Worm (Caenorhabditis elegans) whole organism, L1 larva: ENCODE measurements around the gene nhr-281.
A peak's percentile ranks its signal among the peaks of the same experiment; 100 is the strongest.

Experiments used
- C04F5.9 ChIP-seq: sonication (generic microtip); optimal IDR thresholded peaks from 2 replicates; lab custom pipeline; 2016; ENCODE audit warnings: missing genetic modification characterization, missing compliant biosample characterization
- C34B4.2 ChIP-seq: sonication (generic microtip); optimal IDR thresholded peaks from 2 replicates; lab custom pipeline; 2017; ENCODE audit warnings: mild to moderate bottlenecking, missing genetic modification characterization, missing compliant biosample characterization
- F16B12.6 ChIP-seq: fragments of 150-350 bp; optimal IDR thresholded peaks from 2 replicates; lab custom pipeline; 2014; ENCODE audit warnings: missing biosample characterization, missing genetic modification characterization
- Y116A8C.19 ChIP-seq: sonication (generic microtip); optimal IDR thresholded peaks from 2 replicates; lab custom pipeline; 2016; ENCODE audit warnings: missing compliant biosample characterization, missing genetic modification characterization, borderline replicate concordance
- alr-1 ChIP-seq: fragments of 200-800 bp; sonication (Bioruptor generic); optimal IDR thresholded peaks from 2 replicates; lab custom pipeline; 2018; ENCODE audit warnings: borderline replicate concordance, mild to moderate bottlenecking, missing genetic modification characterization, missing compliant biosample characterization
- blmp-1 ChIP-seq: fragments of 150-350 bp; optimal IDR thresholded peaks from 2 replicates; lab custom pipeline; 2014; ENCODE audit warnings: missing biosample characterization, missing genetic modification characterization
- ceh-8 ChIP-seq: fragments of 200-800 bp; sonication (Bioruptor generic); optimal IDR thresholded peaks from 2 replicates; lab custom pipeline; 2018; ENCODE audit warnings: mild to moderate bottlenecking, missing genetic modification characterization, moderate library complexity, missing compliant biosample characterization
- ceh-82 ChIP-seq, 3 experiments: fragments of 150-350 bp in 1 of 3; sonication (generic microtip) in 2 of 3; optimal IDR thresholded peaks; 2 replicates each; lab custom pipeline; 2014 to 2017; ENCODE audit warnings: missing biosample characterization in 3 of 3, missing genetic modification characterization in 3 of 3
- ceh-88 ChIP-seq: fragments of 200-800 bp; sonication (Bioruptor generic); IDR thresholded peaks from 2 replicates; pipeline ENCODE4 v1.3.6; 2022; ENCODE audit warnings: missing genetic modification characterization, missing compliant biosample characterization
- ceh-90 ChIP-seq: sonication (generic microtip); optimal IDR thresholded peaks from 2 replicates; lab custom pipeline; 2016; ENCODE audit warnings: missing genetic modification characterization, missing compliant biosample characterization
- dpl-1 ChIP-seq, 3 experiments: fragments of 150-350 bp in 2 of 3; sonication (generic microtip) in 1 of 3; optimal IDR thresholded peaks; 2 replicates each; lab custom pipeline; 2014 to 2017; ENCODE audit warnings: missing biosample characterization in 3 of 3, missing genetic modification characterization in 3 of 3, missing genetic modification reagents in 3 of 3
- dsc-1 ChIP-seq: sonication (generic microtip); optimal IDR thresholded peaks from 2 replicates; lab custom pipeline; 2016; ENCODE audit warnings: mild to moderate bottlenecking, missing genetic modification characterization, missing compliant biosample characterization
- efl-1 ChIP-seq, 4 experiments: fragments of 150-350 bp; optimal IDR thresholded peaks in 3 of 4; peaks in 1 of 4; 1 replicate in 1 of 4; 2 replicates in 3 of 4; lab custom pipeline; 2014; ENCODE audit warnings: missing biosample characterization in 2 of 4, missing genetic modification characterization in 2 of 4, missing genetic modification reagents in 2 of 4
- egl-13 ChIP-seq: sonication (generic microtip); optimal IDR thresholded peaks from 2 replicates; lab custom pipeline; 2016; ENCODE audit warnings: missing genotype, missing genetic modification reagents, missing genetic modification characterization, missing compliant biosample characterization
- egl-27 ChIP-seq, 2 experiments: fragments of 150-350 bp in 1 of 2; sonication (generic microtip); optimal IDR thresholded peaks; 3 replicates each; lab custom pipeline; 2017 to 2018; ENCODE audit warnings: missing biosample characterization in 2 of 2, missing genetic modification characterization in 2 of 2, missing genetic modification reagents in 2 of 2
- ets-5 ChIP-seq: fragments of 200-800 bp; sonication (Bioruptor generic); IDR thresholded peaks from 2 replicates; pipeline ENCODE4 v1.3.6; 2022; ENCODE audit warnings: missing genetic modification characterization, missing compliant biosample characterization
- fkh-4 ChIP-seq: sonication (generic microtip); optimal IDR thresholded peaks from 2 replicates; lab custom pipeline; 2016; ENCODE audit warnings: missing compliant biosample characterization, missing genetic modification characterization, borderline replicate concordance
- fkh-8 ChIP-seq: sonication (generic microtip); optimal IDR thresholded peaks from 2 replicates; lab custom pipeline; 2016; ENCODE audit warnings: mild to moderate bottlenecking, missing genetic modification characterization, missing compliant biosample characterization
- fos-1 ChIP-seq: fragments of 150-350 bp; optimal IDR thresholded peaks from 2 replicates; lab custom pipeline; 2014; ENCODE audit warnings: missing biosample characterization, missing genetic modification characterization
- grh-1 ChIP-seq: fragments of 200-800 bp; sonication (Bioruptor generic); IDR thresholded peaks from 2 replicates; pipeline ENCODE4 v1.3.6; 2022; ENCODE audit warnings: missing genetic modification reagents, missing genetic modification characterization, missing compliant biosample characterization
- hpl-2 ChIP-seq: fragments of 150-350 bp; optimal IDR thresholded peaks from 2 replicates; lab custom pipeline; 2014; ENCODE audit warnings: missing biosample characterization, missing genetic modification reagents, missing genetic modification characterization
- irx-1 ChIP-seq: sonication (generic microtip); optimal IDR thresholded peaks from 2 replicates; lab custom pipeline; 2016; ENCODE audit warnings: missing genetic modification characterization, missing compliant biosample characterization
- jun-1 ChIP-seq: fragments of 150-350 bp; optimal IDR thresholded peaks from 2 replicates; lab custom pipeline; 2014; ENCODE audit warnings: missing biosample characterization, missing genetic modification reagents, missing genetic modification characterization
- lin-14 ChIP-seq: fragments of 200-800 bp; sonication (Bioruptor generic); optimal IDR thresholded peaks from 2 replicates; lab custom pipeline; 2018; ENCODE audit warnings: mild to moderate bottlenecking, missing genetic modification characterization, moderate library complexity, missing compliant biosample characterization
- lin-35 ChIP-seq, 2 experiments: fragments of 150-350 bp; optimal IDR thresholded peaks; 2 replicates each; lab custom pipeline; 2014; ENCODE audit warnings: missing biosample characterization in 2 of 2, missing genetic modification characterization in 2 of 2, missing genetic modification reagents in 2 of 2
- lsy-2 ChIP-seq, 2 experiments: fragments of 150-350 bp; optimal IDR thresholded peaks; 2 replicates each; lab custom pipeline; 2014; ENCODE audit warnings: missing biosample characterization in 2 of 2, missing genetic modification characterization in 2 of 2
- mab-9 ChIP-seq: fragments of 200-800 bp; sonication (Bioruptor generic); IDR thresholded peaks from 2 replicates; pipeline ENCODE4 v1.3.6; 2022; ENCODE audit warnings: missing genetic modification reagents, missing genetic modification characterization, missing compliant biosample characterization
- mef-2 ChIP-seq: fragments of 150-350 bp; optimal IDR thresholded peaks from 2 replicates; lab custom pipeline; 2014; ENCODE audit warnings: missing biosample characterization, missing genetic modification characterization
- mep-1 ChIP-seq: fragments of 150-350 bp; optimal IDR thresholded peaks from 2 replicates; lab custom pipeline; 2014; ENCODE audit warnings: missing biosample characterization, missing genetic modification characterization
- nhr-11 ChIP-seq: fragments of 150-350 bp; optimal IDR thresholded peaks from 2 replicates; lab custom pipeline; 2014; ENCODE audit warnings: missing biosample characterization, missing genetic modification characterization
- nhr-28 ChIP-seq: fragments of 150-350 bp; optimal IDR thresholded peaks from 2 replicates; lab custom pipeline; 2014; ENCODE audit warnings: missing biosample characterization, missing genetic modification characterization
- nhr-71 ChIP-seq: sonication (generic microtip); optimal IDR thresholded peaks from 2 replicates; lab custom pipeline; 2016; ENCODE audit warnings: mild to moderate bottlenecking, missing genetic modification characterization, moderate library complexity, missing compliant biosample characterization
- nhr-76 ChIP-seq: sonication (generic microtip); optimal IDR thresholded peaks from 2 replicates; lab custom pipeline; 2017; ENCODE audit warnings: missing biosample characterization, missing genetic modification characterization
- nhr-77 ChIP-seq: fragments of 150-350 bp; optimal IDR thresholded peaks from 2 replicates; lab custom pipeline; 2014; ENCODE audit warnings: missing biosample characterization, missing genetic modification characterization
- nhr-85 ChIP-seq: sonication (generic microtip); peaks from one replicate; lab custom pipeline; 2016; ENCODE audit warnings: missing genetic modification characterization, inconsistent platforms, missing compliant biosample characterization
- pqm-1 ChIP-seq: sonication (generic microtip); optimal IDR thresholded peaks from 3 replicates; lab custom pipeline; 2017; ENCODE audit warnings: missing biosample characterization, missing genetic modification characterization
- skn-1 ChIP-seq: fragments of 150-350 bp; optimal IDR thresholded peaks from 2 replicates; lab custom pipeline; 2014; ENCODE audit warnings: missing biosample characterization, missing genetic modification characterization
- snu-23 ChIP-seq: sonication (generic microtip); optimal IDR thresholded peaks from 2 replicates; lab custom pipeline; 2016; ENCODE audit warnings: missing genetic modification characterization, missing compliant biosample characterization
- sox-4 ChIP-seq: sonication (generic microtip); optimal IDR thresholded peaks from 2 replicates; lab custom pipeline; 2016; ENCODE audit warnings: missing genetic modification characterization, missing compliant biosample characterization
- sup-37 ChIP-seq: fragments of 200-800 bp; sonication (Bioruptor generic); optimal IDR thresholded peaks from 2 replicates; lab custom pipeline; 2018; ENCODE audit warnings: mild to moderate bottlenecking, missing genetic modification characterization, missing compliant biosample characterization
- tbx-2 ChIP-seq: sonication (generic microtip); optimal IDR thresholded peaks from 2 replicates; lab custom pipeline; 2016; ENCODE audit warnings: missing genetic modification characterization, missing compliant biosample characterization
- unc-130 ChIP-seq: fragments of 150-350 bp; optimal IDR thresholded peaks from 2 replicates; lab custom pipeline; 2017; ENCODE audit warnings: missing biosample characterization, missing genetic modification characterization, inconsistent platforms
- unc-30 ChIP-seq: sonication (generic microtip); optimal IDR thresholded peaks from 2 replicates; lab custom pipeline; 2017; ENCODE audit warnings: missing biosample characterization, missing genetic modification characterization
- unc-86 ChIP-seq: sonication (generic microtip); optimal IDR thresholded peaks from 2 replicates; lab custom pipeline; 2016; ENCODE audit warnings: missing genetic modification characterization, missing compliant biosample characterization
- vab-15 ChIP-seq: sonication (generic microtip); optimal IDR thresholded peaks from 2 replicates; lab custom pipeline; 2017; ENCODE audit warnings: missing genotype, mild to moderate bottlenecking, missing genetic modification characterization, missing compliant biosample characterization
- ztf-11 ChIP-seq, 2 experiments: sonication (generic microtip); optimal IDR thresholded peaks; 2 replicates each; lab custom pipeline; 2016 to 2017; ENCODE audit warnings: missing genetic modification characterization in 2 of 2, missing biosample characterization in 1 of 2, missing compliant biosample characterization in 1 of 2

The nhr-281 gene

ce11 chrX:14125870-14126269 is 12.6 kb upstream of the nhr-281 start, which contains the start of gene F28H6.6:
F28H6.6 (minus strand) TSS chrX:14125879.
- TF ChIP-seq mep-1 (tag; lab: Kevin White, UChicago): no peak
- no peak for TF ChIP-seq tbx-2
- no peak for TF ChIP-seq alr-1 (tag; lab: Kevin White, UChicago)
- no peak for TF ChIP-seq ztf-11 (tag; optimal IDR thresholded peaks at IDR 0.05; lab: Kevin White, UChicago)
- peak; percentile 87 for TF ChIP-seq blmp-1 (tag; lab: Kevin White, UChicago)

- TF ChIP-seq fkh-4 (tag; lab: Kevin White, UChicago) (no peak), ets-5 (GFP tag; lab: Robert Waterston, UW) (0 out of 2 replicates have a peak, but pooled peaks have one; percentile 71), lsy-2 (tag; optimal IDR thresholded peaks at IDR 0.05; lab: Kevin White, UChicago) (no peak)
- TF ChIP-seq, all 84 proteins: peak for 1
Measured at ce11 chrX:14118762-14119161, 5.5 kb upstream of the nhr-281 start.

ce11 chrX:14115480-14116161 is 2.4 kb upstream of the nhr-281 start, which contains the start of gene F28H6.7:
F28H6.7 (plus strand) TSS chrX:14116111.
- TF ChIP-seq F16B12.6 (tag; lab: Kevin White, UChicago): no peak
- TF ChIP-seq egl-13: no peak
- no peak for TF ChIP-seq efl-1 (optimal IDR thresholded peaks at IDR 0.05; lab: Kevin White, UChicago)
- TF ChIP-seq efl-1 (GFP tag; optimal IDR thresholded peaks at IDR 0.05 in 1 of 2; lab: Kevin White, UChicago): no peak
- TF ChIP-seq sox-4: no peak
- no peak for TF ChIP-seq ceh-8 (GFP tag; lab: Kevin White, UChicago)
- TF ChIP-seq fos-1 (tag; lab: Kevin White, UChicago): peak; percentile 9
- TF ChIP-seq ceh-90 (tag; lab: Kevin White, UChicago): no peak
- TF ChIP-seq vab-15: no peak
- no peak for TF ChIP-seq unc-30 (tag; lab: Kevin White, UChicago)
- TF ChIP-seq dpl-1 (GFP tag; optimal IDR thresholded peaks at IDR 0.05; lab: Kevin White, UChicago): peak in 2 of 3 experiments; percentile 4 to 15
- no peak for TF ChIP-seq nhr-28
- TF ChIP-seq mab-9 (GFP tag; lab: Robert Waterston, UW): no peak
- TF ChIP-seq nhr-77 (tag; lab: Kevin White, UChicago): peak; percentile 28
- TF ChIP-seq nhr-85 (tag; lab: Kevin White, UChicago): no peak
- TF ChIP-seq dsc-1 (tag; lab: Kevin White, UChicago): peak; percentile 43
- TF ChIP-seq hpl-2 (GFP tag; lab: Kevin White, UChicago): no peak
- no peak for TF ChIP-seq lin-14
- TF ChIP-seq Y116A8C.19 (tag; lab: Kevin White, UChicago): no peak
- peak; percentile 13; the same call in 1 of the 2 replicates for TF ChIP-seq grh-1 (GFP tag; lab: Robert Waterston, UW)
- TF ChIP-seq ztf-11 (tag; optimal IDR thresholded peaks at IDR 0.05; lab: Kevin White, UChicago): peak in 1 of 2 experiments; percentile 8
- TF ChIP-seq tbx-2: peak; percentile 29
- TF ChIP-seq C34B4.2: no peak
- TF ChIP-seq nhr-76 (tag; lab: Kevin White, UChicago): no peak
- no peak for TF ChIP-seq egl-27 (tag; optimal IDR thresholded peaks at IDR 0.05; lab: Kevin White, UChicago)
- TF ChIP-seq irx-1 (tag; lab: Kevin White, UChicago): no peak
- no peak for TF ChIP-seq unc-86 (tag; lab: Kevin White, UChicago)
- no peak for TF ChIP-seq mep-1 (tag; lab: Kevin White, UChicago)
- no peak for TF ChIP-seq nhr-11 (tag; lab: Kevin White, UChicago)
- no peak for TF ChIP-seq jun-1 (tag; lab: Kevin White, UChicago)
- no peak for TF ChIP-seq unc-130 (tag; lab: Kevin White, UChicago)
- TF ChIP-seq blmp-1 (tag; lab: Kevin White, UChicago): peak; percentile 44
- TF ChIP-seq snu-23 (GFP tag; lab: Kevin White, UChicago): peak; percentile 64
- TF ChIP-seq lsy-2 (tag; optimal IDR thresholded peaks at IDR 0.05; lab: Kevin White, UChicago): no peak
- no peak for TF ChIP-seq mef-2 (tag; lab: Kevin White, UChicago)
- no peak for TF ChIP-seq skn-1
- TF ChIP-seq ceh-88 (GFP tag; lab: Robert Waterston, UW): no peak
- no peak for TF ChIP-seq ceh-82 (tag; optimal IDR thresholded peaks at IDR 0.05; lab: Kevin White, UChicago)
- TF ChIP-seq C04F5.9 (tag; lab: Kevin White, UChicago): no peak
- TF ChIP-seq lin-35 (GFP tag; optimal IDR thresholded peaks at IDR 0.05; lab: Kevin White, UChicago): peak in 1 of 2 experiments; percentile 70
- TF ChIP-seq pqm-1 (tag; lab: Kevin White, UChicago): no peak
- peak; percentile 49 for TF ChIP-seq nhr-71 (tag; lab: Kevin White, UChicago)
- no peak for TF ChIP-seq fkh-8
- TF ChIP-seq sup-37 (GFP tag; lab: Kevin White, UChicago): no peak
